Fruit fly (Drosophila melanogaster): ENCODE data around the gene Skp2.

Skp2 gene

DNA sequence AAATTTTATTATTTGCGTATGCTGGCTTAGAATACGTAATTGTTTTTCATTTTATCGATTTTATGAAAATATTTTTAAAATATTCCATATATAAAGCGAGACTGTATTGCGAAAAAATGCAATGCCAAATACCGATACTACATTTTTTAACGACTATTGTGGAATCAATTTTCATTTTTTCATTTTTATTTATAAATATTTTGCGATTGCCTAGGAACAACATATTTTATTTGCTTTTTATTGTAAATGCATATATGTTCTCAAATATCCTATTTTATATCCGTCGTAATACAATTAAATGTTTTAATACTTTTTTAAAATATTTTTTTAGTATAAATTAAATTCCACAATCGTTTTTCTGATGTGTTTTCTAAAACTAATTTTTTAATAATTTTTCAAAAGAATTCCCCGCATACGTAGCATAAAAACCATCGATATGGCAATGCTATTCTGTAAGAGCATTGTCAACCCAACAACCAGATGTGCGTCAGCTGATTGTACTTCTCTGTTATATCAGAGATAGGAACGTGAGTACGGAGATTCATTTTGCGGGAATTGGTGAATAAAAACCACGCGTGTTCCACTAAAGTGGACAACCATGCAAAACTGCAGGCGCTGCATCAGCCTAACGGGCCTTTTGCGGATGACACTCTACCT is 26.3 kb downstream of the Skp2 start, which contains the start of gene Suv3 (continued):
- no peak for TF ChIP-seq oc (tag; optimal IDR thresholded peaks at IDR 0.05)
- TF ChIP-seq CG18599 (GFP tag; optimal IDR thresholded peaks at IDR 0.05): no peak
- TF ChIP-seq CG32767 (GFP tag; IDR thresholded peaks at IDR 0.05): no peak
- peak; percentile 45; the same call in 1 of the 2 replicates for TF ChIP-seq HLH3B (GFP tag; IDR thresholded peaks at IDR 0.05)
- no peak for TF ChIP-seq zfh1 (GFP tag; IDR thresholded peaks at IDR 0.05)
- peak; percentile 8 for TF ChIP-seq CG15601 (tag; optimal IDR thresholded peaks at IDR 0.05)
- no peak for TF ChIP-seq CG2202 (tag; optimal IDR thresholded peaks at IDR 0.05)
- no peak for TF ChIP-seq ftz-f1 (GFP tag; optimal IDR thresholded peaks at IDR 0.05)
- TF ChIP-seq NC2α (GFP tag; optimal IDR thresholded peaks at IDR 0.05): no peak
- no peak for TF ChIP-seq HLHmδ (GFP tag; optimal IDR thresholded peaks at IDR 0.05)
- peak; percentile 31 for TF ChIP-seq CG2120 (GFP tag; optimal IDR thresholded peaks at IDR 0.05)
- TF ChIP-seq Rx (GFP tag; IDR thresholded peaks at IDR 0.05): no peak
- peak; percentile 74 for TF ChIP-seq CoRest (tag; optimal IDR thresholded peaks at IDR 0.05)
- no peak for TF ChIP-seq h (optimal IDR thresholded peaks at IDR 0.05)
- no peak for TF ChIP-seq CG2875 (GFP tag; optimal IDR thresholded peaks at IDR 0.05)
- peak; percentile 42 for TF ChIP-seq CG3847 (GFP tag; IDR thresholded peaks at IDR 0.05)
- TF ChIP-seq Doc2 (GFP tag; IDR thresholded peaks at IDR 0.05): no peak
- TF ChIP-seq CG31365 (tag; optimal IDR thresholded peaks at IDR 0.05): no peak
- TF ChIP-seq eyg (GFP tag; optimal IDR thresholded peaks at IDR 0.05): no peak
- no peak for TF ChIP-seq dimm (GFP tag; IDR thresholded peaks at IDR 0.05)
- no peak for TF ChIP-seq NFAT (GFP tag; IDR thresholded peaks at IDR 0.05)
- no peak for TF ChIP-seq eve (GFP tag; optimal IDR thresholded peaks at IDR 0.05)
- no peak for TF ChIP-seq CG15479 (GFP tag; optimal IDR thresholded peaks at IDR 0.05)
- TF ChIP-seq crol (GFP tag; IDR thresholded peaks at IDR 0.05): no peak
- TF ChIP-seq tx (GFP tag; optimal IDR thresholded peaks at IDR 0.05): no peak
- TF ChIP-seq cwo (GFP tag; optimal IDR thresholded peaks at IDR 0.05): no peak
- no peak for TF ChIP-seq toy (GFP tag; IDR thresholded peaks at IDR 0.05)
- peak; percentile 42; the same call in 1 of the 2 replicates for TF ChIP-seq Dref (GFP tag; IDR thresholded peaks at IDR 0.05)
- no peak for TF ChIP-seq Awh (GFP tag; IDR thresholded peaks at IDR 0.05)
- TF ChIP-seq nerfin-1 (tag; optimal IDR thresholded peaks at IDR 0.05): no peak
- no peak for TF ChIP-seq ham (GFP tag; IDR thresholded peaks at IDR 0.05)
- 0 out of 4 replicates have a peak, but pooled peaks have one; percentile 14 for TF ChIP-seq chinmo (GFP tag; IDR thresholded peaks at IDR 0.05; ENCODE audit: partially characterized antibody)
- no peak for TF ChIP-seq wor (GFP tag; IDR thresholded peaks at IDR 0.05)
- no peak for TF ChIP-seq CG7963 (GFP tag; IDR thresholded peaks at IDR 0.05; ENCODE audit: partially characterized antibody)
- no peak for TF ChIP-seq CG12744 (GFP tag; optimal IDR thresholded peaks at IDR 0.05)
- TF ChIP-seq disco-r (GFP tag; optimal IDR thresholded peaks at IDR 0.05): no peak
- 0 out of 3 replicates have a peak, but pooled peaks have one; percentile 38 for TF ChIP-seq ci (GFP tag; IDR thresholded peaks at IDR 0.05)
- peak; percentile 61 for TF ChIP-seq Fer3 (tag; optimal IDR thresholded peaks at IDR 0.05)
- no peak for TF ChIP-seq CG12104 (GFP tag; optimal IDR thresholded peaks at IDR 0.05)
- TF ChIP-seq slou (GFP tag; optimal IDR thresholded peaks at IDR 0.05): no peak
- no peak; the same call in 1 of the 2 replicates for TF ChIP-seq CG13287 (GFP tag; IDR thresholded peaks at IDR 0.05; ENCODE audit: partially characterized antibody)
- TF ChIP-seq Mrtf (GFP tag; IDR thresholded peaks at IDR 0.05): no peak
- peak; percentile 22 for TF ChIP-seq fd96Cb (tag; optimal IDR thresholded peaks at IDR 0.05)
- no peak for TF ChIP-seq Hr78 (GFP tag; optimal IDR thresholded peaks at IDR 0.05)
- no peak for TF ChIP-seq CG6254 (GFP tag; optimal IDR thresholded peaks at IDR 0.05)
- no peak for TF ChIP-seq fd102C (GFP tag; optimal IDR thresholded peaks at IDR 0.05)
- TF ChIP-seq Bdp1 (GFP tag; optimal IDR thresholded peaks at IDR 0.05): no peak
- peak; percentile 33 for TF ChIP-seq Abd-B (GFP tag; optimal IDR thresholded peaks at IDR 0.05)
- no peak for TF ChIP-seq CG17385 (GFP tag; optimal IDR thresholded peaks at IDR 0.05)
- no peak for TF ChIP-seq emc (GFP tag; optimal IDR thresholded peaks at IDR 0.05)
